Fruit fly (Drosophila melanogaster): ENCODE measurements around the gene CG31810.

Gene CG31810

DNA sequence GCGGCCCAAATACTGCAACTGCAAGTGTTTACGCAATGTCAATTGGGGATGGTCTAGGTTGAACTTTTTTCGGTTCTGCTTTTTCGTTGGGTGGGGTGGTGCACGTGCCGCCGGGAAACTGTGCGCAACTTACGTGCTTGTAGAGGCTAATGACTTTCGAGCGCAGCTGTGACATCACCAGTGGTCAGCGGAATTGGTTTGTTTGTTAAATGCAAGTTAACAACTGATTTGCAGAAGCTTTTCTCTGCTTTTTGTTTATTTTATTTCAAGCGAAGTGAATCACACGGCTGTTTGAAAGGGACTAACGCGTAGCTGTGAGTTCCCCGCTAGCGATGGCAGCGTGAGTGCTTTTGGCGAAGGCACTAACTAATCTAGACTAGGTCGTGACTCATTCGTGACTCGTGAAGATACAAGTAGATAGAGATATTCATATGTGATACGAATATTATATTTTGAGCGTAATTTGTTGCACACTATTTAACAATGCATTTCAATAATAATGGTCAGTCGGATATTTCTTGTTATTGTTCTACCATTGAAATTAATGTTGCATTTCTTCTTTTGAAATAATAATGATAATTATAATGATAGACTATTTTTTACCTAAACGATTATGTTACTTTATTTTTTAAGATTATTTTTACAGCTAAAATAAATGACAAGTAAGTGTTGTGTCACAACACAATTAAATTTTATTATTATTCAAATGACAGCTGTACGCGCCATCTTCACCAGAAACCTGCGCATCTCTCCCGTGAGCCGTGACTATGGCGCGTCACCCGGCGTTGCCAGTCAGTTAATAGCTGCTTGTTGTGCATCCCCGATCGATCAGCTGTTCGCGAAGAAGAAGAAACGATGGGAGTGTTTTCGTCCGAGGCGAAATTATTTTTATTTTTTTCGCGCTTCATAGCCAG is 35.7 kb upstream of the CG31810 start, which contains the start of the genes osi and tweek (continued):
- TF ChIP-seq prd (optimal IDR thresholded peaks at IDR 0.05) (no peak), prd (GFP tag; IDR thresholded peaks at IDR 0.05) (peak; percentile 44; the same call in 2 of the 3 replicates), CG4282 (GFP tag; optimal IDR thresholded peaks at IDR 0.05) (no peak), gt (GFP tag; IDR thresholded peaks at IDR 0.05) (no peak), wor (GFP tag; IDR thresholded peaks at IDR 0.05) (no peak), CG14050 (GFP tag; IDR thresholded peaks at IDR 0.05) (no peak), Chrac-16 (GFP tag; optimal IDR thresholded peaks at IDR 0.05) (peak; percentile 74), Spps (tag; optimal IDR thresholded peaks at IDR 0.05) (no peak), CG4404 (GFP tag; IDR thresholded peaks at IDR 0.05) (peak; percentile 53), Hsf (GFP tag; optimal IDR thresholded peaks at IDR 0.05) (peak; percentile 73), pum (GFP tag; optimal IDR thresholded peaks at IDR 0.05) (peak; percentile 44), peb (GFP tag; IDR thresholded peaks at IDR 0.05) (no peak), corto (GFP tag; optimal IDR thresholded peaks at IDR 0.05) (peak; percentile 35), nom (GFP tag; optimal IDR thresholded peaks at IDR 0.05) (no peak), Lim3 (GFP tag; IDR thresholded peaks at IDR 0.05) (no peak), pros (GFP tag; optimal IDR thresholded peaks at IDR 0.05) (no peak), Abd-B (GFP tag; optimal IDR thresholded peaks at IDR 0.05) (no peak), CG16863 (GFP tag; optimal IDR thresholded peaks at IDR 0.05) (peak; percentile 26), CG7556 (GFP tag; optimal IDR thresholded peaks at IDR 0.05) (peak; percentile 69), wdn (GFP tag; IDR thresholded peaks at IDR 0.05) (no peak), fd64A (GFP tag; optimal IDR thresholded peaks at IDR 0.05) (no peak), org-1 (GFP tag; optimal IDR thresholded peaks at IDR 0.05) (no peak), hkb (optimal IDR thresholded peaks at IDR 0.05) (no peak), hkb (GFP tag; IDR thresholded peaks at IDR 0.05) (no peak), CG5245 (GFP tag; optimal IDR thresholded peaks at IDR 0.05) (no peak), Xbp1 (GFP tag; optimal IDR thresholded peaks at IDR 0.05) (peak; percentile 78), p53 (GFP tag; optimal IDR thresholded peaks at IDR 0.05) (no peak), CG3407 (GFP tag; optimal IDR thresholded peaks at IDR 0.05) (no peak), CG3847 (GFP tag; IDR thresholded peaks at IDR 0.05) (peak; percentile 70), Drgx (GFP tag; IDR thresholded peaks at IDR 0.05) (no peak), CG10321 (GFP tag; IDR thresholded peaks at IDR 0.05) (no peak), CG9727 (GFP tag; optimal IDR thresholded peaks at IDR 0.05) (peak; percentile 78), cad (GFP tag; optimal IDR thresholded peaks at IDR 0.05) (no peak), da (GFP tag; optimal IDR thresholded peaks at IDR 0.05) (peak; percentile 4), CG6175 (GFP tag; IDR thresholded peaks at IDR 0.05) (no peak), schlank (tag; optimal IDR thresholded peaks at IDR 0.05) (no peak), dmrt11E (tag; optimal IDR thresholded peaks at IDR 0.05) (peak; percentile 66), CHES-1-like (GFP tag; optimal IDR thresholded peaks at IDR 0.05) (no peak), sisA (GFP tag; IDR thresholded peaks at IDR 0.05) (peak; percentile 54; the same call in 1 of the 2 replicates), gcm2 (GFP tag; optimal IDR thresholded peaks at IDR 0.05) (no peak), repo (GFP tag; optimal IDR thresholded peaks at IDR 0.05) (no peak), CG10209 (GFP tag; optimal IDR thresholded peaks at IDR 0.05) (peak; percentile 55), lov (optimal IDR thresholded peaks at IDR 0.05) (no peak), lov (GFP tag; IDR thresholded peaks at IDR 0.05) (0 out of 3 replicates have a peak, but pooled peaks have one; percentile 8), ab (GFP tag; optimal IDR thresholded peaks at IDR 0.05) (peak; percentile 15), CG1529 (GFP tag; optimal IDR thresholded peaks at IDR 0.05) (no peak), CG17186 (GFP tag; optimal IDR thresholded peaks at IDR 0.05) (no peak), disco-r (GFP tag; optimal IDR thresholded peaks at IDR 0.05) (peak; percentile 25), unpg (GFP tag; optimal IDR thresholded peaks at IDR 0.05) (no peak), Dbx (GFP tag; IDR thresholded peaks at IDR 0.05) (peak; percentile 39; the same call in 1 of the 3 replicates), E2f2 (GFP tag; IDR thresholded peaks at IDR 0.05) (peak; percentile 15; the same call in 1 of the 2 replicates)
